Worm (Caenorhabditis elegans) whole organism, early embryonic: Measurements from ENCODE around the gene nhr-275.

Experiments
- B0310.2 ChIP-seq: sonication (generic microtip); optimal IDR thresholded peaks from 2 replicates; lab custom pipeline; 2016; ENCODE audit warnings: mild to moderate bottlenecking, missing genetic modification characterization, missing compliant biosample characterization
- F13C5.2 ChIP-seq: sonication (generic microtip); optimal IDR thresholded peaks from 2 replicates; lab custom pipeline; 2017; ENCODE audit warnings: mild to moderate bottlenecking, missing genetic modification characterization, inconsistent platforms, missing compliant biosample characterization
- aly-1 ChIP-seq: sonication (generic microtip); optimal IDR thresholded peaks from 2 replicates; lab custom pipeline; 2016; ENCODE audit warnings: missing genetic modification characterization, missing compliant biosample characterization
- ama-1 ChIP-seq: fragments of 150-350 bp; optimal IDR thresholded peaks from 2 replicates; lab custom pipeline; 2014
- ceh-13 ChIP-seq: fragments of 200-800 bp; sonication (Bioruptor generic); optimal IDR thresholded peaks from 2 replicates; lab custom pipeline; 2018; ENCODE audit warnings: mild to moderate bottlenecking, missing genetic modification characterization, missing compliant biosample characterization
- ceh-36 ChIP-seq: sonication (generic microtip); optimal IDR thresholded peaks from 2 replicates; lab custom pipeline; 2016; ENCODE audit warnings: missing genetic modification characterization, inconsistent platforms, missing compliant biosample characterization
- ets-7 ChIP-seq: sonication (generic microtip); optimal IDR thresholded peaks from 2 replicates; lab custom pipeline; 2016; ENCODE audit warnings: missing genotype, missing genetic modification characterization, missing compliant biosample characterization
- flt-1 ChIP-seq: fragments of 200-800 bp; sonication (Bioruptor generic); IDR thresholded peaks from 2 replicates; pipeline ENCODE4 v1.3.6; 2022; ENCODE audit warnings: missing genetic modification characterization, missing compliant biosample characterization
- hmbx-1 ChIP-seq: sonication (generic microtip); optimal IDR thresholded peaks from 2 replicates; lab custom pipeline; 2016; ENCODE audit warnings: mild to moderate bottlenecking, missing genetic modification characterization, missing compliant biosample characterization
- hmg-4 ChIP-seq: fragments of 200-800 bp; sonication (Bioruptor generic); optimal IDR thresholded peaks from 2 replicates; lab custom pipeline; 2018; ENCODE audit warnings: mild to moderate bottlenecking, missing genetic modification characterization, missing compliant biosample characterization
- hnd-1 ChIP-seq: sonication (generic microtip); optimal IDR thresholded peaks from 2 replicates; lab custom pipeline; 2016; ENCODE audit warnings: missing genetic modification characterization, missing compliant biosample characterization
- pes-1 ChIP-seq: fragments of 200-800 bp; sonication (Bioruptor generic); IDR thresholded peaks from 2 replicates; pipeline ENCODE4 v1.3.6; 2022; ENCODE audit warnings: missing genetic modification reagents, missing genetic modification characterization, missing compliant biosample characterization
- scrt-1 ChIP-seq: fragments of 200-800 bp; sonication (Bioruptor generic); IDR thresholded peaks from 2 replicates; pipeline ENCODE4 v1.3.6; 2022; ENCODE audit warnings: missing genetic modification characterization, missing compliant biosample characterization
- sea-1 ChIP-seq: fragments of 200-800 bp; sonication (Bioruptor generic); conservative IDR thresholded peaks from 2 replicates; pipeline ENCODE4 v1.3.6; 2022; ENCODE audit warnings: missing genetic modification characterization, missing compliant biosample characterization
- tbx-11 ChIP-seq: fragments of 200-800 bp; sonication (Bioruptor generic); IDR thresholded peaks from 2 replicates; pipeline ENCODE4 v1.3.6; 2022; ENCODE audit warnings: missing genetic modification characterization, missing compliant biosample characterization
- tbx-37 ChIP-seq: fragments of 200-800 bp; sonication (Bioruptor generic); conservative IDR thresholded peaks from 2 replicates; pipeline ENCODE4 v1.3.6; 2022; ENCODE audit warnings: missing genetic modification reagents, missing genetic modification characterization, missing compliant biosample characterization
- tra-4 ChIP-seq: sonication (generic microtip); optimal IDR thresholded peaks from 2 replicates; lab custom pipeline; 2017; ENCODE audit warnings: missing genetic modification characterization, missing compliant biosample characterization

Gene nhr-275

DNA sequence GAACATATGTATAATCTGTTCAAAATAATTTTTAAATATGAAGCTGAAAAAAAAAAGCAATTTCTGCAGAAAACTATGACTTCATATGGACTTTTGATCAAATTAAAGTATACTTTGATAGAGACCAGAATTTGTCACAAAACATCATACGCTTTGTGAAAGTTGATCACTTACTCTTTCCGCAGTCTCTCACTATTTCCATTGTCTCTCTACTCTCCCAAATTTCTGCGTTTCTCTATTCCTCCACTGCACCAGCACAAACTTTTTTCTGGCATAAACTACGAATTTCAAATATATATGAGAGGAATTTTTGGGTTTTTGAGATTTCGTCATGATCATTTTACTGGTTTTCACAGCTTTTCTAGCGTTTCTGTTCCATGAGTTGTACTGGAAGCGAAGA, 31.0 kb downstream of the nhr-275 start, which contains the start of gene cyp-33C4:
Gene cyp-33C4, plus strand, starts transcription at position 293 of the 400 bp plus-strand sequence.
- TF ChIP-seq aly-1 (tag; lab: Kevin White, UChicago): no peak
- TF ChIP-seq ceh-36: no peak
- TF ChIP-seq ceh-13: no peak
- TF ChIP-seq flt-1 (GFP tag; lab: Robert Waterston, UW): no peak
- no peak for TF ChIP-seq B0310.2 (tag; lab: Kevin White, UChicago)
- TF ChIP-seq hmbx-1 (tag; lab: Kevin White, UChicago): no peak
- TF ChIP-seq ets-7 (tag; lab: Kevin White, UChicago): no peak
- no peak for TF ChIP-seq hmg-4 (GFP tag; lab: Kevin White, UChicago)
- TF ChIP-seq ama-1 (lab: Kevin White, UChicago): no peak
- TF ChIP-seq hnd-1 (tag; lab: Kevin White, UChicago): no peak
- TF ChIP-seq tbx-37 (GFP tag; lab: Robert Waterston, UW): no peak
- no peak for TF ChIP-seq pes-1
- TF ChIP-seq sea-1 (GFP tag; lab: Robert Waterston, UW): no peak
- TF ChIP-seq tra-4 (tag; lab: Kevin White, UChicago): no peak
- no peak for TF ChIP-seq scrt-1 (GFP tag; lab: Robert Waterston, UW)
- TF ChIP-seq F13C5.2: no peak
- TF ChIP-seq tbx-11 (GFP tag; lab: Robert Waterston, UW): no peak

DNA sequence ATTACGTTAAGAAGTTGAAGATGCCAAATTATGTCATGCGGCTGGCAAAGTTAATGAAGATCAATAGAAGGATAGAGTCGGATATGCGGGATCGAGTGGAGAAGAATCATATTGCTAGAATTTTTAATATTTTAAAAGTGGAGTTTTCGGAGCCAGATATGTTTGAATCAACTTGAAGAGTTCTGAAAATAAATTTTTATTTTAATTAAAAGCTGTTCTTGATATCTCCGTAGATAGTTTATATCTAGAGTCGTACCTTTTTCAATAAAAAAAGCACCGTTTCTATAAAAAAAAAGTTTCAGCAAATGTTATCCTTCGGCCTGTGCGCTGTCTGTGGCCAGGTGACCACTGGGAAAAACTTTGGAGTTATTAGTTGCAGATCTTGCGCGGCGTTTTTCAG, 33.7 kb downstream of the nhr-275 start, which contains the start of gene nhr-96:
Gene nhr-96, plus strand, starts transcription at position 301 of the 400 bp plus-strand sequence.
- TF ChIP-seq flt-1 (GFP tag; lab: Robert Waterston, UW) (no peak), tbx-37 (GFP tag; lab: Robert Waterston, UW) (no peak), aly-1 (tag; lab: Kevin White, UChicago) (no peak), pes-1 (no peak), sea-1 (GFP tag; lab: Robert Waterston, UW) (no peak), tbx-11 (GFP tag; lab: Robert Waterston, UW) (no peak), tra-4 (tag; lab: Kevin White, UChicago) (no peak), hmbx-1 (tag; lab: Kevin White, UChicago) (no peak), hnd-1 (tag; lab: Kevin White, UChicago) (no peak), ceh-13 (no peak), B0310.2 (tag; lab: Kevin White, UChicago) (no peak), ets-7 (tag; lab: Kevin White, UChicago) (no peak), ama-1 (lab: Kevin White, UChicago) (no peak), scrt-1 (GFP tag; lab: Robert Waterston, UW) (no peak), ceh-36 (no peak)

DNA sequence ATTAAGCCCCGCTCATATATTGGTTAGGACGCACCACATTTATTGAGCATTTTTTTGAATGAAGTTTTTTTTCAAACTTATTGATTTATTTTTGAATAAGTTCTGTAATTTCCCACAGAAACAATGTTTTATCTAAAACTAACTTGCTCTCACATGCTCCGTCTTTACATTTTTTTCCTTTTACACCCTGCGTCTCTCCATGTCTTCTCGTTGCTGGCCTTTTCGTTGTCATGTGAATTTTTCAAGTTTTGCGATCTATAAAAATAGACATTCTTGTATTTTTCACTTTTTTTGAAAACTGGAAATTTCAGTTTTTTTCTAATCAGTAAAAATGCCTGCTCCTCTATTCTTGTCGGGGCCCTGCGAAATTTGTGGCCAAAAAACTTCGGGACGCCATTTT, 35.9 kb downstream of the nhr-275 start, which contains the start of gene nhr-134:
Gene nhr-134, plus strand, starts transcription at position 312 of the 400 bp plus-strand sequence.
- TF ChIP-seq ceh-13 (no peak), aly-1 (tag; lab: Kevin White, UChicago) (no peak), scrt-1 (GFP tag; lab: Robert Waterston, UW) (no peak), F13C5.2 (no peak)

DNA sequence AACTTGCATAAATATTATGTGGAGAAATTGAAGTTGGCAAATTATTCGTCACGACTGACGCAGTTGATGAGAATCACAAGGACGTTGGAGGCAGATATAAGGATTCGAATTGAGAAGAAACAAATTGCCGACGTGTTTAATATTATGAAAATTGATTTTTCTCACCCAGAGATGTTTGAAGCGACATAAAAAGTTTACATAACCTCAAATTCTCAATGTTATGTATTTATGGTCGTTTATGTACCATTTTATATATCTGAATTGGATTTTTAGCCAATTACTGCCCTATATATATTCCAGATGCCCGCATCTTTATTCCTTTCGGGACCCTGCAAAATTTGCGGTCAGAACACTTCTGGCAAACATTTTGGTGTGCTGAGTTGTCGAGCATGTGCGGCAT, 38.1 kb downstream of the nhr-275 start, which contains the start of gene nhr-126:
Gene nhr-126, plus strand, starts transcription at position 301 of the 400 bp plus-strand sequence.
- no peak for TF ChIP-seq hmg-4 (GFP tag; lab: Kevin White, UChicago)
- no peak for TF ChIP-seq F13C5.2
- no peak for TF ChIP-seq pes-1

DNA sequence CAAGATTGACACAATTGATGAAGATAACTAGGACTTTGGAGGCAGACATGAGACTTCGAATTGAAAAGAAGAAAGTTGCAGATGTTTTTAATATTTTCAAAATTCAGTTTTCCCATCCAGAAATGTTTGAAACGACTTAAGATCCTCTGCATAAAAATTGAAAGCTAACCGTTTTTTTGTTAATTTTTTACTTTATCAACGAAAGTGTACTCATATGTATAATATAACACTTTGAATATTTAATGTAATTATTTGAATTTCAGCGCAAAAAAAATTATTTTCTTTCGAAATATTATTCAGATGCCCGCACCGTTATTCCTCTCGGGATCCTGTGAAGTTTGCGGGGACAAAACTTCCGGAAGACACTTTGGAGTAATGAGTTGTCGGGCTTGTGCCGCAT, 40.0 kb downstream of the nhr-275 start, which contains the start of gene nhr-18:
Gene nhr-18, plus strand, starts transcription at position 301 of the 400 bp plus-strand sequence.
- TF ChIP-seq ceh-13 (no peak), pes-1 (no peak), scrt-1 (GFP tag; lab: Robert Waterston, UW) (no peak)

DNA sequence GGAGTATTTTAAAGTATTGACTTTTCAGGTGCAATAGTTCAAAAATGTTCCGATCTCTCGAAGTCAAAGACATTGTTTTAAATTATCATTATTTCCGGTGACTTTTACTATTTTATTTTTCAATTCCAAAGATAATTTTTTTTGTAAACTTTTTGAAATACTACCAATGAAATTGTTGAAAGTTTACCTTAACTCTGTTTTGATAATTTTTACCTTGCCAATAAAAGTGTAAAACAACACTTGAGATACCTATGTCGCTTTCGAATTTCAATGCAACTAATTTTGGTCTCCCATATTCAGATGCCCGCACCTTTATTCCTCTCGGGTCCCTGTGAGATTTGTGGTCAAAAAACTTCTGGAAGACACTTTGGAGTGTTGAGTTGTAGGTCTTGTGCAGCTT, 41.7 kb downstream of the nhr-275 start, which contains the start of gene nhr-103:
Gene nhr-103, plus strand, starts transcription at position 301 of the 400 bp plus-strand sequence.
- TF ChIP-seq tbx-37 (GFP tag; lab: Robert Waterston, UW) (no peak), hmbx-1 (tag; lab: Kevin White, UChicago) (no peak), flt-1 (GFP tag; lab: Robert Waterston, UW) (no peak), pes-1 (no peak), B0310.2 (tag; lab: Kevin White, UChicago) (no peak), ets-7 (tag; lab: Kevin White, UChicago) (no peak), tra-4 (tag; lab: Kevin White, UChicago) (no peak), sea-1 (GFP tag; lab: Robert Waterston, UW) (no peak), hnd-1 (tag; lab: Kevin White, UChicago) (no peak), aly-1 (tag; lab: Kevin White, UChicago) (no peak), ceh-36 (no peak), scrt-1 (GFP tag; lab: Robert Waterston, UW) (no peak), tbx-11 (GFP tag; lab: Robert Waterston, UW) (no peak), ceh-13 (no peak), ama-1 (lab: Kevin White, UChicago) (no peak), hmg-4 (GFP tag; lab: Kevin White, UChicago) (no peak), F13C5.2 (no peak)

DNA sequence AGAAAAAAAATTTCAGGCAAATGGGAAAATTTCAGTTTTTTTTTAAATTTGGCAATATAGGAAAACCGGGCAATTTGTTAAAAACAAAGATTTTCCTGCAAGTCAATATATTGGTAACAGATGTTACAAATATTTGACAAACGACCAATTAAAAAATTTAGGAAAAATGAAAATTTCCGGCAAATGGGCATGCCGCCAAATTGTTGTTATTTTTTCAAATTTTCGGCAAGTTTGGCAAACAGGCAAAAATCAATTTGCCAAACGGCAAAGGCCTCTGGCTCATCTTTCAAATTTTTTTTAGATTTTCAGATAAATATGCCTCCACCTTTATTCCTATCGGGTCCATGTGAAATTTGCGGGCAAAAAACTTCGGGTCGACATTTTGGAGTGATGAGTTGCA, 45.1 kb downstream of the nhr-275 start, which contains the start of gene nhr-128:
Gene nhr-128, plus strand, starts transcription at position 301 of the 400 bp plus-strand sequence.
- no peak for TF ChIP-seq pes-1
- no peak for TF ChIP-seq ets-7 (tag; lab: Kevin White, UChicago)
- TF ChIP-seq aly-1 (tag; lab: Kevin White, UChicago): no peak
- no peak for TF ChIP-seq ama-1 (lab: Kevin White, UChicago)
- no peak for TF ChIP-seq ceh-36
- no peak for TF ChIP-seq hmbx-1 (tag; lab: Kevin White, UChicago)
- TF ChIP-seq sea-1 (GFP tag; lab: Robert Waterston, UW): no peak
- TF ChIP-seq tbx-11 (GFP tag; lab: Robert Waterston, UW): no peak
- no peak for TF ChIP-seq tbx-37 (GFP tag; lab: Robert Waterston, UW)
- no peak for TF ChIP-seq hnd-1 (tag; lab: Kevin White, UChicago)
- TF ChIP-seq B0310.2 (tag; lab: Kevin White, UChicago): no peak
- no peak for TF ChIP-seq tra-4 (tag; lab: Kevin White, UChicago)
- TF ChIP-seq hmg-4 (GFP tag; lab: Kevin White, UChicago): no peak
- TF ChIP-seq scrt-1 (GFP tag; lab: Robert Waterston, UW): no peak
- TF ChIP-seq ceh-13: no peak
- TF ChIP-seq F13C5.2: no peak
